Worm (Caenorhabditis elegans) whole organism, L1 larva: ENCODE data around the gene prp-40.

Experiments
- C04F5.9 ChIP-seq: sonication (generic microtip); optimal IDR thresholded peaks from 2 replicates; lab custom pipeline; 2016; ENCODE audit warnings: missing genetic modification characterization, missing compliant biosample characterization
- C34B4.2 ChIP-seq: sonication (generic microtip); optimal IDR thresholded peaks from 2 replicates; lab custom pipeline; 2017; ENCODE audit warnings: mild to moderate bottlenecking, missing genetic modification characterization, missing compliant biosample characterization
- F16B12.6 ChIP-seq: fragments of 150-350 bp; optimal IDR thresholded peaks from 2 replicates; lab custom pipeline; 2014; ENCODE audit warnings: missing biosample characterization, missing genetic modification characterization
- Y116A8C.19 ChIP-seq: sonication (generic microtip); optimal IDR thresholded peaks from 2 replicates; lab custom pipeline; 2016; ENCODE audit warnings: missing compliant biosample characterization, missing genetic modification characterization, borderline replicate concordance
- aha-1 ChIP-seq: fragments of 150-350 bp; optimal IDR thresholded peaks from 2 replicates; lab custom pipeline; 2014; ENCODE audit warnings: missing biosample characterization, missing genetic modification characterization
- alr-1 ChIP-seq: fragments of 200-800 bp; sonication (Bioruptor generic); optimal IDR thresholded peaks from 2 replicates; lab custom pipeline; 2018; ENCODE audit warnings: borderline replicate concordance, mild to moderate bottlenecking, missing genetic modification characterization, missing compliant biosample characterization
- aly-2 ChIP-seq: fragments of 150-350 bp; optimal IDR thresholded peaks from 2 replicates; lab custom pipeline; 2014; ENCODE audit warnings: missing biosample characterization, missing genetic modification characterization
- blmp-1 ChIP-seq: fragments of 150-350 bp; optimal IDR thresholded peaks from 2 replicates; lab custom pipeline; 2014; ENCODE audit warnings: missing biosample characterization, missing genetic modification characterization
- ceh-63 ChIP-seq: fragments of 200-800 bp; sonication (Bioruptor generic); optimal IDR thresholded peaks from 2 replicates; lab custom pipeline; 2018; ENCODE audit warnings: mild to moderate bottlenecking, missing genetic modification characterization, missing compliant biosample characterization
- ceh-82 ChIP-seq, 3 experiments: fragments of 150-350 bp in 1 of 3; sonication (generic microtip) in 2 of 3; optimal IDR thresholded peaks; 2 replicates each; lab custom pipeline; 2014 to 2017; ENCODE audit warnings: missing biosample characterization in 3 of 3, missing genetic modification characterization in 3 of 3
- ceh-88 ChIP-seq: fragments of 200-800 bp; sonication (Bioruptor generic); IDR thresholded peaks from 2 replicates; pipeline ENCODE4 v1.3.6; 2022; ENCODE audit warnings: missing genetic modification characterization, missing compliant biosample characterization
- ces-1 ChIP-seq: fragments of 150-350 bp; optimal IDR thresholded peaks from 2 replicates; lab custom pipeline; 2014; ENCODE audit warnings: missing biosample characterization, missing genetic modification reagents, missing genetic modification characterization
- dpl-1 ChIP-seq, 3 experiments: fragments of 150-350 bp in 2 of 3; sonication (generic microtip) in 1 of 3; optimal IDR thresholded peaks; 2 replicates each; lab custom pipeline; 2014 to 2017; ENCODE audit warnings: missing biosample characterization in 3 of 3, missing genetic modification characterization in 3 of 3, missing genetic modification reagents in 3 of 3
- efl-1 ChIP-seq, 4 experiments: fragments of 150-350 bp; optimal IDR thresholded peaks in 3 of 4; peaks in 1 of 4; 1 replicate in 1 of 4; 2 replicates in 3 of 4; lab custom pipeline; 2014; ENCODE audit warnings: missing biosample characterization in 2 of 4, missing genetic modification characterization in 2 of 4, missing genetic modification reagents in 2 of 4
- efl-3 ChIP-seq: fragments of 200-800 bp; sonication (Bioruptor generic); optimal IDR thresholded peaks from 2 replicates; lab custom pipeline; 2018; ENCODE audit warnings: mild to moderate bottlenecking, missing genetic modification characterization, missing compliant biosample characterization
- egl-13 ChIP-seq: sonication (generic microtip); optimal IDR thresholded peaks from 2 replicates; lab custom pipeline; 2016; ENCODE audit warnings: missing genotype, missing genetic modification reagents, missing genetic modification characterization, missing compliant biosample characterization
- elt-3 ChIP-seq, 6 experiments: fragments of 150-350 bp in 1 of 6; sonication (generic microtip); optimal IDR thresholded peaks; 2 replicates each; lab custom pipeline; 2017 to 2018; ENCODE audit warnings: missing biosample characterization in 6 of 6, missing genetic modification characterization in 6 of 6, inconsistent platforms in 1 of 6
- ets-5 ChIP-seq: fragments of 200-800 bp; sonication (Bioruptor generic); IDR thresholded peaks from 2 replicates; pipeline ENCODE4 v1.3.6; 2022; ENCODE audit warnings: missing genetic modification characterization, missing compliant biosample characterization
- fkh-8 ChIP-seq: sonication (generic microtip); optimal IDR thresholded peaks from 2 replicates; lab custom pipeline; 2016; ENCODE audit warnings: mild to moderate bottlenecking, missing genetic modification characterization, missing compliant biosample characterization
- fos-1 ChIP-seq: fragments of 150-350 bp; optimal IDR thresholded peaks from 2 replicates; lab custom pipeline; 2014; ENCODE audit warnings: missing biosample characterization, missing genetic modification characterization
- hlh-17 ChIP-seq: fragments of 200-800 bp; sonication (Bioruptor generic); optimal IDR thresholded peaks from 2 replicates; lab custom pipeline; 2018; ENCODE audit warnings: missing genetic modification characterization, mild to moderate bottlenecking, missing compliant biosample characterization, moderate library complexity, borderline replicate concordance
- irx-1 ChIP-seq: sonication (generic microtip); optimal IDR thresholded peaks from 2 replicates; lab custom pipeline; 2016; ENCODE audit warnings: missing genetic modification characterization, missing compliant biosample characterization
- isw-1 ChIP-seq: fragments of 200-800 bp; sonication (Bioruptor generic); IDR thresholded peaks from 2 replicates; pipeline ENCODE4 v1.3.6; 2022; ENCODE audit warnings: missing genetic modification characterization, missing compliant biosample characterization
- lin-13 ChIP-seq: fragments of 150-350 bp; optimal IDR thresholded peaks from 2 replicates; lab custom pipeline; 2014; ENCODE audit warnings: missing biosample characterization, missing genetic modification reagents, missing genetic modification characterization
- lin-14 ChIP-seq: fragments of 200-800 bp; sonication (Bioruptor generic); optimal IDR thresholded peaks from 2 replicates; lab custom pipeline; 2018; ENCODE audit warnings: mild to moderate bottlenecking, missing genetic modification characterization, moderate library complexity, missing compliant biosample characterization
- lin-15B ChIP-seq: fragments of 150-350 bp; sonication (generic microtip); optimal IDR thresholded peaks from 3 replicates; lab custom pipeline; 2014; ENCODE audit warnings: missing biosample characterization, missing genetic modification characterization
- lin-35 ChIP-seq, 2 experiments: fragments of 150-350 bp; optimal IDR thresholded peaks; 2 replicates each; lab custom pipeline; 2014; ENCODE audit warnings: missing biosample characterization in 2 of 2, missing genetic modification characterization in 2 of 2, missing genetic modification reagents in 2 of 2
- lin-39 ChIP-seq: fragments of 150-350 bp; optimal IDR thresholded peaks from 2 replicates; lab custom pipeline; 2014; ENCODE audit warnings: missing biosample characterization, missing genetic modification reagents, missing genetic modification characterization
- lsy-2 ChIP-seq, 2 experiments: fragments of 150-350 bp; optimal IDR thresholded peaks; 2 replicates each; lab custom pipeline; 2014; ENCODE audit warnings: missing biosample characterization in 2 of 2, missing genetic modification characterization in 2 of 2
- mab-9 ChIP-seq: fragments of 200-800 bp; sonication (Bioruptor generic); IDR thresholded peaks from 2 replicates; pipeline ENCODE4 v1.3.6; 2022; ENCODE audit warnings: missing genetic modification reagents, missing genetic modification characterization, missing compliant biosample characterization
- mdl-1 ChIP-seq, 2 experiments: fragments of 150-350 bp; optimal IDR thresholded peaks; 2 replicates each; lab custom pipeline; 2014 to 2017; ENCODE audit warnings: missing biosample characterization in 2 of 2, missing genetic modification characterization in 2 of 2, inconsistent platforms in 1 of 2
- mep-1 ChIP-seq: fragments of 150-350 bp; optimal IDR thresholded peaks from 2 replicates; lab custom pipeline; 2014; ENCODE audit warnings: missing biosample characterization, missing genetic modification characterization
- nhr-237 ChIP-seq: fragments of 150-350 bp; optimal IDR thresholded peaks from 2 replicates; lab custom pipeline; 2014; ENCODE audit warnings: missing biosample characterization, missing genetic modification characterization
- nhr-28 ChIP-seq: fragments of 150-350 bp; optimal IDR thresholded peaks from 2 replicates; lab custom pipeline; 2014; ENCODE audit warnings: missing biosample characterization, missing genetic modification characterization
- nhr-47 ChIP-seq: sonication (generic microtip); optimal IDR thresholded peaks from 2 replicates; lab custom pipeline; 2016; ENCODE audit warnings: mild to moderate bottlenecking, missing genetic modification characterization, moderate library complexity, missing compliant biosample characterization
- nhr-71 ChIP-seq: sonication (generic microtip); optimal IDR thresholded peaks from 2 replicates; lab custom pipeline; 2016; ENCODE audit warnings: mild to moderate bottlenecking, missing genetic modification characterization, moderate library complexity, missing compliant biosample characterization
- nhr-77 ChIP-seq: fragments of 150-350 bp; optimal IDR thresholded peaks from 2 replicates; lab custom pipeline; 2014; ENCODE audit warnings: missing biosample characterization, missing genetic modification characterization
- nhr-85 ChIP-seq: sonication (generic microtip); peaks from one replicate; lab custom pipeline; 2016; ENCODE audit warnings: missing genetic modification characterization, inconsistent platforms, missing compliant biosample characterization
- nhr-90 ChIP-seq: sonication (generic microtip); optimal IDR thresholded peaks from 2 replicates; lab custom pipeline; 2016; ENCODE audit warnings: mild to moderate bottlenecking, missing genetic modification characterization, missing compliant biosample characterization; ENCODE audit not compliant: poor library complexity
- pqm-1 ChIP-seq: sonication (generic microtip); optimal IDR thresholded peaks from 3 replicates; lab custom pipeline; 2017; ENCODE audit warnings: missing biosample characterization, missing genetic modification characterization
- rnt-1 ChIP-seq: sonication (generic microtip); optimal IDR thresholded peaks from 2 replicates; lab custom pipeline; 2016; ENCODE audit warnings: mild to moderate bottlenecking, missing genetic modification characterization, moderate library complexity, missing compliant biosample characterization
- sox-4 ChIP-seq: sonication (generic microtip); optimal IDR thresholded peaks from 2 replicates; lab custom pipeline; 2016; ENCODE audit warnings: missing genetic modification characterization, missing compliant biosample characterization
- swsn-7 ChIP-seq: sonication (generic microtip); optimal IDR thresholded peaks from 2 replicates; lab custom pipeline; 2016; ENCODE audit warnings: missing genetic modification characterization, missing compliant biosample characterization
- tbx-2 ChIP-seq: sonication (generic microtip); optimal IDR thresholded peaks from 2 replicates; lab custom pipeline; 2016; ENCODE audit warnings: missing genetic modification characterization, missing compliant biosample characterization
- unc-130 ChIP-seq: fragments of 150-350 bp; optimal IDR thresholded peaks from 2 replicates; lab custom pipeline; 2017; ENCODE audit warnings: missing biosample characterization, missing genetic modification characterization, inconsistent platforms
- unc-86 ChIP-seq: sonication (generic microtip); optimal IDR thresholded peaks from 2 replicates; lab custom pipeline; 2016; ENCODE audit warnings: missing genetic modification characterization, missing compliant biosample characterization
- vab-15 ChIP-seq: sonication (generic microtip); optimal IDR thresholded peaks from 2 replicates; lab custom pipeline; 2017; ENCODE audit warnings: missing genotype, mild to moderate bottlenecking, missing genetic modification characterization, missing compliant biosample characterization
- zag-1 ChIP-seq: fragments of 150-350 bp; optimal IDR thresholded peaks from 2 replicates; lab custom pipeline; 2014; ENCODE audit warnings: missing biosample characterization, missing genetic modification characterization
- zip-4 ChIP-seq: fragments of 200-800 bp; sonication (Bioruptor generic); optimal IDR thresholded peaks from 2 replicates; lab custom pipeline; 2018; ENCODE audit warnings: mild to moderate bottlenecking, missing genetic modification characterization, moderate library complexity, missing compliant biosample characterization
- ztf-11 ChIP-seq, 2 experiments: sonication (generic microtip); optimal IDR thresholded peaks; 2 replicates each; lab custom pipeline; 2016 to 2017; ENCODE audit warnings: missing genetic modification characterization in 2 of 2, missing biosample characterization in 1 of 2, missing compliant biosample characterization in 1 of 2
- ztf-4 ChIP-seq: fragments of 150-350 bp; optimal IDR thresholded peaks from 2 replicates; lab custom pipeline; 2014; ENCODE audit warnings: missing biosample characterization, missing genetic modification characterization

prp-40 gene

ce11 chrIII:9521410-9522090 lies at the start of gene prp-40, which contains the start of gene clu-1:
TSS of gene prp-40 (plus strand) at chrIII:9522075.
TSS of gene clu-1 (minus strand) at chrIII:9521460.
- TF ChIP-seq mep-1 (tag; lab: Kevin White, UChicago) (peak; percentile 89), lin-14 (GFP tag; lab: Kevin White, UChicago) (peak; percentile 90), C04F5.9 (tag; lab: Kevin White, UChicago) (peak; percentile 70), lin-15B (tag; lab: Kevin White, UChicago) (peak; percentile 93), ztf-11 (tag; optimal IDR thresholded peaks at IDR 0.05; lab: Kevin White, UChicago) (peak in 1 of 2 experiments; percentile 37), Y116A8C.19 (no peak), zag-1 (tag; lab: Kevin White, UChicago) (no peak), ets-5 (GFP tag; lab: Robert Waterston, UW) (no peak), rnt-1 (tag; lab: Kevin White, UChicago) (peak; percentile 95), swsn-7 (peak; percentile 91), lin-39 (tag; lab: Kevin White, UChicago) (peak; percentile 65), aha-1 (tag; lab: Kevin White, UChicago) (peak; percentile 40), fos-1 (tag; lab: Kevin White, UChicago) (peak; percentile 86), nhr-28 (no peak), mab-9 (GFP tag; lab: Robert Waterston, UW) (peak; percentile 76), nhr-237 (peak; percentile 55), pqm-1 (tag; lab: Kevin White, UChicago) (no peak), F16B12.6 (peak; percentile 72), irx-1 (tag; lab: Kevin White, UChicago) (peak; percentile 77), unc-130 (tag; lab: Kevin White, UChicago) (peak; percentile 88), efl-3 (no peak), unc-86 (tag; lab: Kevin White, UChicago) (peak; percentile 88), hlh-17 (GFP tag; lab: Kevin White, UChicago) (no peak), egl-13 (peak; percentile 71), efl-1 (optimal IDR thresholded peaks at IDR 0.05; lab: Kevin White, UChicago) (peak; percentile 88 to 89), efl-1 (GFP tag; optimal IDR thresholded peaks at IDR 0.05 in 1 of 2; lab: Kevin White, UChicago) (peak; percentile 82 to 98), ceh-63 (GFP tag; lab: Kevin White, UChicago) (no peak), dpl-1 (GFP tag; optimal IDR thresholded peaks at IDR 0.05; lab: Kevin White, UChicago) (peak; percentile 83 to 87 (median 86)), alr-1 (tag; lab: Kevin White, UChicago) (no peak), ces-1 (GFP tag; lab: Kevin White, UChicago) (no peak), lin-35 (GFP tag; optimal IDR thresholded peaks at IDR 0.05; lab: Kevin White, UChicago) (peak; percentile 90 to 93), nhr-90 (tag; lab: Kevin White, UChicago) (peak; percentile 86), isw-1 (GFP tag; lab: Robert Waterston, UW) (peak; percentile 88), nhr-71 (peak; percentile 94), ztf-4 (tag; lab: Kevin White, UChicago) (peak; percentile 83), sox-4 (peak; percentile 60), ceh-82 (tag; optimal IDR thresholded peaks at IDR 0.05; lab: Kevin White, UChicago) (peak; percentile 90 to 92 (median 92)), elt-3 (tag; optimal IDR thresholded peaks at IDR 0.05; lab: Kevin White, UChicago) (peak in 3 of 6 experiments; percentile 21 to 86 (median 68)), lin-13 (peak; percentile 89), ceh-88 (GFP tag; lab: Robert Waterston, UW) (no peak), aly-2 (tag; lab: Kevin White, UChicago) (peak; percentile 83), nhr-85 (peak; percentile 94), nhr-47 (peak; percentile 93), tbx-2 (tag; lab: Kevin White, UChicago) (peak; percentile 92), C34B4.2 (no peak), mdl-1 (tag; optimal IDR thresholded peaks at IDR 0.05; lab: Kevin White, UChicago) (peak in 1 of 2 experiments; percentile 83), nhr-77 (tag; lab: Kevin White, UChicago) (peak; percentile 81), vab-15 (no peak), blmp-1 (tag; lab: Kevin White, UChicago) (no peak), lsy-2 (tag; optimal IDR thresholded peaks at IDR 0.05; lab: Kevin White, UChicago) (peak; percentile 94 to 96), zip-4 (GFP tag; lab: Kevin White, UChicago) (peak; percentile 52), fkh-8 (tag; lab: Kevin White, UChicago) (peak; percentile 86)
